Fruit fly (Drosophila melanogaster) whole organism, wandering third instar larva: ENCODE results near the gene cort.
A peak's percentile ranks its signal among the peaks of the same experiment; 100 is the strongest.

Experiments used
- Abd-B ChIP-seq: fragments of >200 bp; optimal IDR thresholded peaks from 2 replicates; lab custom pipeline; 2017; ENCODE audit warnings: missing biosample characterization, missing genetic modification characterization
- CG32264 ChIP-seq: fragments of 200-800 bp; sonication (Bioruptor generic); optimal IDR thresholded peaks from 2 replicates; lab custom pipeline; 2016; ENCODE audit warnings: missing biosample characterization, missing genetic modification characterization
- CG9705 ChIP-seq: fragments of 200-800 bp; sonication (Bioruptor generic); optimal IDR thresholded peaks from 2 replicates; lab custom pipeline; 2018; ENCODE audit warnings: missing biosample characterization, mild to moderate bottlenecking, missing genetic modification characterization
- CrebA ChIP-seq: fragments of 200-800 bp; sonication (Bioruptor generic); optimal IDR thresholded peaks from 2 replicates; lab custom pipeline; 2016; ENCODE audit warnings: missing biosample characterization, mild to moderate bottlenecking, missing genetic modification characterization, borderline replicate concordance
- Dfd ChIP-seq: fragments of >200 bp; optimal IDR thresholded peaks from 2 replicates; lab custom pipeline; 2017; ENCODE audit warnings: missing biosample characterization, missing genetic modification characterization
- Dif ChIP-seq: fragments of 200-275, 200-300 bp; sonication (Bioruptor generic); optimal IDR thresholded peaks from 2 replicates; lab custom pipeline; 2018; ENCODE audit warnings: missing biosample characterization, missing genetic modification characterization; ENCODE audit not compliant: partially characterized antibody
- GATAd ChIP-seq: sonication (Bioruptor generic); optimal IDR thresholded peaks from 2 replicates; lab custom pipeline; 2016; ENCODE audit warnings: missing biosample characterization, missing genetic modification characterization
- HLH106 ChIP-seq: fragments of 200-800 bp; optimal IDR thresholded peaks from 3 replicates; lab custom pipeline; 2019; ENCODE audit warnings: missing biosample characterization, mild to moderate bottlenecking, missing genetic modification characterization, moderate library complexity
- Hnf4 ChIP-seq: fragments of 200-800 bp; sonication (Bioruptor generic); optimal IDR thresholded peaks from 2 replicates; lab custom pipeline; 2016; ENCODE audit warnings: missing biosample characterization, mild to moderate bottlenecking, missing genetic modification characterization
- Hr78 ChIP-seq: fragments of >200 bp; optimal IDR thresholded peaks from 2 replicates; lab custom pipeline; 2017; ENCODE audit warnings: missing biosample characterization, missing genetic modification characterization
- Hr83 ChIP-seq: fragments of 200-300 bp; sonication (Bioruptor generic); optimal IDR thresholded peaks from 2 replicates; lab custom pipeline; 2016; ENCODE audit warnings: missing biosample characterization, mild to moderate bottlenecking, missing genetic modification characterization, moderate library complexity; ENCODE audit not compliant: poor library complexity, severe bottlenecking
- Jra ChIP-seq: sonication (Bioruptor generic); optimal IDR thresholded peaks from 2 replicates; lab custom pipeline; 2016; ENCODE audit warnings: missing biosample characterization, missing genetic modification characterization
- Mio ChIP-seq: sonication (Bioruptor generic); optimal IDR thresholded peaks from 2 replicates; lab custom pipeline; 2016; ENCODE audit warnings: missing biosample characterization, missing genetic modification characterization
- Myc ChIP-seq: fragments of >200 bp; optimal IDR thresholded peaks from 2 replicates; lab custom pipeline; 2017
- N ChIP-seq: fragments of >200 bp; optimal IDR thresholded peaks from 2 replicates; lab custom pipeline; 2018; ENCODE audit warnings: missing biosample characterization, missing external identifiers, missing genetic modification characterization
- OdsH ChIP-seq: fragments of 200-800 bp; sonication (Bioruptor generic); optimal IDR thresholded peaks from 2 replicates; lab custom pipeline; 2016; ENCODE audit warnings: missing biosample characterization, mild to moderate bottlenecking, missing genetic modification characterization
- Rel ChIP-seq, 2 experiments: fragments of 200-800 bp; sonication (Bioruptor generic) in 1 of 2; optimal IDR thresholded peaks; 2 replicates in 1 of 2; 3 replicates in 1 of 2; lab custom pipeline; 2016 to 2019; ENCODE audit warnings: mild to moderate bottlenecking in 2 of 2, missing biosample characterization in 2 of 2, missing genetic modification characterization in 2 of 2, moderate library complexity in 1 of 2
- Sp1 ChIP-seq: fragments of 200-800 bp; sonication (Bioruptor generic); optimal IDR thresholded peaks from 3 replicates; lab custom pipeline; 2019; ENCODE audit warnings: missing biosample characterization, mild to moderate bottlenecking, missing genetic modification characterization, moderate library complexity
- Vsx2 ChIP-seq: fragments of 200-300, 225-300 bp; sonication (Bioruptor generic); optimal IDR thresholded peaks from 2 replicates; lab custom pipeline; 2018; ENCODE audit warnings: missing biosample characterization, missing genetic modification characterization; ENCODE audit not compliant: partially characterized antibody
- br ChIP-seq: fragments of 200-800 bp; sonication (Bioruptor generic); optimal IDR thresholded peaks from 2 replicates; lab custom pipeline; 2016; ENCODE audit warnings: missing biosample characterization, missing genetic modification characterization
- brk ChIP-seq: fragments of 200-800 bp; sonication (Bioruptor generic); optimal IDR thresholded peaks from 2 replicates; lab custom pipeline; 2016; ENCODE audit warnings: missing biosample characterization, mild to moderate bottlenecking, missing genetic modification characterization
- dl ChIP-seq, 2 experiments: fragments of 175-275, 200-275 bp in 1 of 2; fragments of 200-275 bp in 1 of 2; sonication (Bioruptor generic); optimal IDR thresholded peaks; lab custom pipeline; 2018; ENCODE audit warnings: mild to moderate bottlenecking in 2 of 2, missing biosample characterization in 2 of 2, missing genetic modification characterization in 2 of 2, moderate library complexity in 2 of 2; ENCODE audit not compliant: partially characterized antibody in 2 of 2, insufficient read depth in 1 of 2
- dmrt93B ChIP-seq: fragments of 200-800 bp; sonication (Bioruptor generic); optimal IDR thresholded peaks from 2 replicates; lab custom pipeline; 2018; ENCODE audit warnings: missing biosample characterization, mild to moderate bottlenecking, missing genetic modification characterization
- dsf ChIP-seq: sonication (Bioruptor generic); optimal IDR thresholded peaks from 2 replicates; lab custom pipeline; 2016; ENCODE audit warnings: missing biosample characterization, missing genetic modification characterization, borderline replicate concordance
- ey ChIP-seq: fragments of 200-800 bp; sonication (Bioruptor generic); optimal IDR thresholded peaks from 2 replicates; lab custom pipeline; 2016; ENCODE audit warnings: missing biosample characterization, missing genetic modification characterization
- foxo ChIP-seq, 2 experiments: fragments of 200-800 bp; sonication (Bioruptor generic); optimal IDR thresholded peaks; 2 replicates in 1 of 2; 3 replicates in 1 of 2; lab custom pipeline; 2016 to 2017; ENCODE audit warnings: missing biosample characterization in 2 of 2, missing genetic modification characterization in 2 of 2
- fru ChIP-seq: fragments of 200-800 bp; sonication (Bioruptor generic); optimal IDR thresholded peaks from 3 replicates; lab custom pipeline; 2016; ENCODE audit warnings: missing biosample characterization, mild to moderate bottlenecking, missing genetic modification characterization
- h ChIP-seq: fragments of 200-800 bp; sonication (Bioruptor generic); optimal IDR thresholded peaks from 3 replicates; lab custom pipeline; 2016; ENCODE audit warnings: missing biosample characterization, mild to moderate bottlenecking, missing genetic modification characterization
- jim ChIP-seq: fragments of 175-275, 200-325 bp; sonication (Bioruptor generic); optimal IDR thresholded peaks from 2 replicates; lab custom pipeline; 2016; ENCODE audit warnings: missing biosample characterization, mild to moderate bottlenecking, missing genetic modification characterization
- pan ChIP-seq: fragments of >200 bp; optimal IDR thresholded peaks from 2 replicates; lab custom pipeline; 2017
- psq ChIP-seq: fragments of 200-800 bp; sonication (Bioruptor generic); optimal IDR thresholded peaks from 3 replicates; lab custom pipeline; 2017; ENCODE audit warnings: missing biosample characterization, mild to moderate bottlenecking, missing genetic modification characterization, moderate library complexity
- rgr ChIP-seq: fragments of 200-800 bp; sonication (Bioruptor generic); optimal IDR thresholded peaks from 3 replicates; lab custom pipeline; 2016; ENCODE audit warnings: missing biosample characterization, mild to moderate bottlenecking, missing genetic modification characterization
- sage ChIP-seq: fragments of 200-800 bp; sonication (Bioruptor generic); optimal IDR thresholded peaks from 2 replicates; lab custom pipeline; 2016; ENCODE audit warnings: missing biosample characterization, mild to moderate bottlenecking, missing genetic modification characterization
- sv ChIP-seq: fragments of 200-800 bp; sonication (Bioruptor generic); optimal IDR thresholded peaks from 3 replicates; lab custom pipeline; 2016; ENCODE audit warnings: missing biosample characterization, missing genetic modification characterization
- tai ChIP-seq: sonication (Bioruptor generic); optimal IDR thresholded peaks from 2 replicates; lab custom pipeline; 2016; ENCODE audit warnings: missing biosample characterization, missing genetic modification characterization
- woc ChIP-seq: sonication (Bioruptor generic); optimal IDR thresholded peaks from 2 replicates; lab custom pipeline; 2016; ENCODE audit warnings: missing biosample characterization, mild to moderate bottlenecking, missing genetic modification characterization

cort gene

DNA sequence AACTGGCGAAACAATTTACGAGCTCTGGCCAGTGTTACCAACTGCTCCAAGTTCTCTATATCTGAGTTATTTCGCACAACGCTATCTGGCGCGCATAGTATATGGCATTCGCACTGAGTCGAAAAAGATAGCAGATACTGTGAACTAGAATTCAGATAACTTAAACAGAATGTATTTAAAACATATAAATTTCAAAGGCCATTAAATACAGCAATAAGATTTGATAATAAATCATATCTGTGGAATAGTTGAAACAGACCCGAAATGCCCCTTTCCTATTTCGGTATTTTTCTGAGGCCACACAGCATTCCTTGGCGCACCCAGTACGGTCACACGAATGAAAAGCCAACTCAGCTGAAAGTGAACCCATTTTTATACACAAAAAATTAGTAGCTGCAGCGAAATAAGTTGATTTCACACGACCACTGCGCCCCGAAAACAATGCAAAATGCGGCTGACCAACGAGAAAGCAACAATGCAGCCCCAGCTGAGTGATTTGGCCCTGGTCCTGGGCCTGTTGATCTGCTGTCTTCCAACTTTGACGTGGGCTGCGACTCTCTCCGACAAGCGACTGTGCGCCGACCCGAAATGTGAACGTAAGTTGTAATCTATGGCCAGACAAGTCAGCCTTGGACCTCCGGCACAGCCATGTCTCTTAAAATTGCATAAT, 27.2 kb downstream of the cort start, which contains the start of the genes CG31635 and Tango1:
TSS of gene CG31635 (minus strand) at position 30 of the 670 bp plus-strand sequence.
TSS of gene Tango1 (plus strand) at position 304 of the 670 bp plus-strand sequence.
- TF ChIP-seq dmrt93B (GFP tag; lab: Kevin White, UChicago) = no peak
- peak; percentile 22 for TF ChIP-seq Abd-B (GFP tag; lab: Kevin White, UChicago)
- TF ChIP-seq ey (GFP tag; lab: Kevin White, UChicago) = peak; percentile 23
- no peak for TF ChIP-seq GATAd
- TF ChIP-seq Rel (GFP tag; optimal IDR thresholded peaks at IDR 0.05; lab: Kevin White, UChicago) = no peak
- TF ChIP-seq Rel (tag; optimal IDR thresholded peaks at IDR 0.05; lab: Kevin White, UChicago) = peak; percentile 36
- TF ChIP-seq N (GFP tag; lab: Kevin White, UChicago) = peak; percentile 3
- TF ChIP-seq sage (GFP tag; lab: Kevin White, UChicago) = no peak
- no peak for TF ChIP-seq br (GFP tag; lab: Kevin White, UChicago)
- TF ChIP-seq Hr83 (GFP tag; lab: Kevin White, UChicago) = peak; percentile 43
- TF ChIP-seq Mio = no peak
- TF ChIP-seq, all 38 proteins: peak for 5

- peak; percentile 88 for TF ChIP-seq psq
- peak; percentile 93 for TF ChIP-seq fru (GFP tag; lab: Kevin White, UChicago)
- peak; percentile 57 for TF ChIP-seq Jra (GFP tag; lab: Kevin White, UChicago)
- peak; percentile 72 for TF ChIP-seq CG32264 (GFP tag; lab: Kevin White, UChicago)
- TF ChIP-seq Dif (GFP tag; lab: Kevin White, UChicago) = no peak
- peak; percentile 93 for TF ChIP-seq br (GFP tag; lab: Kevin White, UChicago)
- TF ChIP-seq OdsH (GFP tag; lab: Kevin White, UChicago) = peak; percentile 92
- peak; percentile 93 for TF ChIP-seq HLH106 (tag; lab: Kevin White, UChicago)
- TF ChIP-seq dmrt93B (GFP tag; lab: Kevin White, UChicago) = no peak
- no peak for TF ChIP-seq brk (GFP tag; lab: Kevin White, UChicago)
- TF ChIP-seq woc = peak; percentile 86
- TF ChIP-seq GATAd = peak; percentile 55
- TF ChIP-seq Dfd (GFP tag; lab: Kevin White, UChicago) = no peak
- peak; percentile 94 for TF ChIP-seq h (GFP tag; lab: Kevin White, UChicago)
- TF ChIP-seq Sp1 (GFP tag; lab: Kevin White, UChicago) = peak; percentile 90
- peak; percentile 87 for TF ChIP-seq CG9705 (GFP tag; lab: Kevin White, UChicago)
- no peak for TF ChIP-seq Vsx2 (GFP tag; lab: Kevin White, UChicago)
- TF ChIP-seq dsf = peak; percentile 42
- peak; percentile 35 for TF ChIP-seq Mio
- TF ChIP-seq ey (GFP tag; lab: Kevin White, UChicago) = peak; percentile 90
- no peak for TF ChIP-seq Hr78
- TF ChIP-seq CrebA (GFP tag; lab: Kevin White, UChicago) = no peak
- no peak for TF ChIP-seq N (GFP tag; lab: Kevin White, UChicago)
- TF ChIP-seq pan (lab: Kevin White, UChicago) = no peak
- TF ChIP-seq Hr83 (GFP tag; lab: Kevin White, UChicago) = no peak
- TF ChIP-seq Myc (lab: Kevin White, UChicago) = no peak
- TF ChIP-seq dl (GFP tag; optimal IDR thresholded peaks at IDR 0.05; lab: Kevin White, UChicago; ENCODE audit: insufficient read depth in 1 of 2, partially characterized antibody in 2 of 2) = no peak
- TF ChIP-seq foxo (GFP tag; optimal IDR thresholded peaks at IDR 0.05; lab: Kevin White, UChicago) = peak in 1 of 2 experiments; percentile 96
- TF ChIP-seq sv (GFP tag; lab: Kevin White, UChicago) = peak; percentile 95
- TF ChIP-seq rgr (GFP tag; lab: Kevin White, UChicago) = peak; percentile 95
- peak; percentile 72 for TF ChIP-seq Rel (GFP tag; optimal IDR thresholded peaks at IDR 0.05; lab: Kevin White, UChicago)
- peak; percentile 69 for TF ChIP-seq Rel (tag; optimal IDR thresholded peaks at IDR 0.05; lab: Kevin White, UChicago)
- TF ChIP-seq sage (GFP tag; lab: Kevin White, UChicago) = no peak
These were observed 28.2 kb downstream of the cort start for dm6 chr2L:6648163-6648628.

- peak; percentile 85 for TF ChIP-seq CG32264 (GFP tag; lab: Kevin White, UChicago)
- peak; percentile 42 to 93 for TF ChIP-seq foxo (GFP tag; optimal IDR thresholded peaks at IDR 0.05; lab: Kevin White, UChicago)
- TF ChIP-seq Hnf4 (GFP tag; lab: Kevin White, UChicago) = peak; percentile 88
- TF ChIP-seq Dfd (GFP tag; lab: Kevin White, UChicago) = no peak
- no peak for TF ChIP-seq Hr78
- no peak for TF ChIP-seq jim (GFP tag; lab: Kevin White, UChicago)
- TF ChIP-seq Jra (GFP tag; lab: Kevin White, UChicago) = peak; percentile 48
- TF ChIP-seq ey (GFP tag; lab: Kevin White, UChicago) = peak; percentile 90
- TF ChIP-seq woc = peak; percentile 76
- TF ChIP-seq Dif (GFP tag; lab: Kevin White, UChicago) = no peak
- peak; percentile 85 for TF ChIP-seq Sp1 (GFP tag; lab: Kevin White, UChicago)
- TF ChIP-seq sv (GFP tag; lab: Kevin White, UChicago) = peak; percentile 95
- TF ChIP-seq sage (GFP tag; lab: Kevin White, UChicago) = peak; percentile 68
- TF ChIP-seq dmrt93B (GFP tag; lab: Kevin White, UChicago) = peak; percentile 64
- TF ChIP-seq Rel (GFP tag; optimal IDR thresholded peaks at IDR 0.05; lab: Kevin White, UChicago) = no peak
- TF ChIP-seq Rel (tag; optimal IDR thresholded peaks at IDR 0.05; lab: Kevin White, UChicago) = peak; percentile 97
- TF ChIP-seq rgr (GFP tag; lab: Kevin White, UChicago) = peak; percentile 93
- peak in 1 of 2 experiments; percentile 4 for TF ChIP-seq dl (GFP tag; optimal IDR thresholded peaks at IDR 0.05; lab: Kevin White, UChicago; ENCODE audit: insufficient read depth in 1 of 2, partially characterized antibody in 2 of 2)
- peak; percentile 91 for TF ChIP-seq br (GFP tag; lab: Kevin White, UChicago)
- peak; percentile 93 for TF ChIP-seq fru (GFP tag; lab: Kevin White, UChicago)
- peak; percentile 88 for TF ChIP-seq OdsH (GFP tag; lab: Kevin White, UChicago)
- peak; percentile 62 for TF ChIP-seq dsf
- peak; percentile 94 for TF ChIP-seq psq
- no peak for TF ChIP-seq tai (GFP tag; lab: Kevin White, UChicago)
- peak; percentile 40 for TF ChIP-seq CG9705 (GFP tag; lab: Kevin White, UChicago)
- TF ChIP-seq h (GFP tag; lab: Kevin White, UChicago) = peak; percentile 93
- no peak for TF ChIP-seq Hr83 (GFP tag; lab: Kevin White, UChicago)
- peak; percentile 56 for TF ChIP-seq brk (GFP tag; lab: Kevin White, UChicago)
These were observed 29.2 kb downstream of the cort start for dm6 chr2L:6647103-6647711.
